Worm (Caenorhabditis elegans) whole organism, L1 larva: ENCODE data around the gene Y38H8A.4.

Experiments used
- C16A3.4 ChIP-seq: fragments of 150-350 bp; optimal IDR thresholded peaks from 2 replicates; lab custom pipeline; 2014; ENCODE audit warnings: missing biosample characterization, missing genetic modification characterization
- F16B12.6 ChIP-seq: fragments of 150-350 bp; optimal IDR thresholded peaks from 2 replicates; lab custom pipeline; 2014; ENCODE audit warnings: missing biosample characterization, missing genetic modification characterization
- aly-2 ChIP-seq: fragments of 150-350 bp; optimal IDR thresholded peaks from 2 replicates; lab custom pipeline; 2014; ENCODE audit warnings: missing biosample characterization, missing genetic modification characterization
- ceh-82 ChIP-seq, 3 experiments: fragments of 150-350 bp in 1 of 3; sonication (generic microtip) in 2 of 3; optimal IDR thresholded peaks; 2 replicates each; lab custom pipeline; 2014 to 2017; ENCODE audit warnings: missing biosample characterization in 3 of 3, missing genetic modification characterization in 3 of 3
- ceh-90 ChIP-seq: sonication (generic microtip); optimal IDR thresholded peaks from 2 replicates; lab custom pipeline; 2016; ENCODE audit warnings: missing genetic modification characterization, missing compliant biosample characterization
- dpl-1 ChIP-seq, 3 experiments: fragments of 150-350 bp in 2 of 3; sonication (generic microtip) in 1 of 3; optimal IDR thresholded peaks; 2 replicates each; lab custom pipeline; 2014 to 2017; ENCODE audit warnings: missing biosample characterization in 3 of 3, missing genetic modification characterization in 3 of 3, missing genetic modification reagents in 3 of 3
- elt-2 ChIP-seq: sonication (generic microtip); optimal IDR thresholded peaks from 2 replicates; lab custom pipeline; 2016; ENCODE audit warnings: missing genetic modification characterization, mild to moderate bottlenecking, inconsistent platforms, missing compliant biosample characterization, missing genetic modification reagents
- ets-5 ChIP-seq: fragments of 200-800 bp; sonication (Bioruptor generic); IDR thresholded peaks from 2 replicates; pipeline ENCODE4 v1.3.6; 2022; ENCODE audit warnings: missing genetic modification characterization, missing compliant biosample characterization
- grh-1 ChIP-seq: fragments of 200-800 bp; sonication (Bioruptor generic); IDR thresholded peaks from 2 replicates; pipeline ENCODE4 v1.3.6; 2022; ENCODE audit warnings: missing genetic modification reagents, missing genetic modification characterization, missing compliant biosample characterization
- lin-14 ChIP-seq: fragments of 200-800 bp; sonication (Bioruptor generic); optimal IDR thresholded peaks from 2 replicates; lab custom pipeline; 2018; ENCODE audit warnings: mild to moderate bottlenecking, missing genetic modification characterization, moderate library complexity, missing compliant biosample characterization
- lin-39 ChIP-seq: fragments of 150-350 bp; optimal IDR thresholded peaks from 2 replicates; lab custom pipeline; 2014; ENCODE audit warnings: missing biosample characterization, missing genetic modification reagents, missing genetic modification characterization
- mdl-1 ChIP-seq, 2 experiments: fragments of 150-350 bp; optimal IDR thresholded peaks; 2 replicates each; lab custom pipeline; 2014 to 2017; ENCODE audit warnings: missing biosample characterization in 2 of 2, missing genetic modification characterization in 2 of 2, inconsistent platforms in 1 of 2
- nhr-20 ChIP-seq: sonication (generic microtip); optimal IDR thresholded peaks from 2 replicates; lab custom pipeline; 2016; ENCODE audit warnings: mild to moderate bottlenecking, missing genetic modification characterization, missing compliant biosample characterization
- nhr-76 ChIP-seq: sonication (generic microtip); optimal IDR thresholded peaks from 2 replicates; lab custom pipeline; 2017; ENCODE audit warnings: missing biosample characterization, missing genetic modification characterization
- zip-4 ChIP-seq: fragments of 200-800 bp; sonication (Bioruptor generic); optimal IDR thresholded peaks from 2 replicates; lab custom pipeline; 2018; ENCODE audit warnings: mild to moderate bottlenecking, missing genetic modification characterization, moderate library complexity, missing compliant biosample characterization
- ztf-11 ChIP-seq, 2 experiments: sonication (generic microtip); optimal IDR thresholded peaks; 2 replicates each; lab custom pipeline; 2016 to 2017; ENCODE audit warnings: missing genetic modification characterization in 2 of 2, missing biosample characterization in 1 of 2, missing compliant biosample characterization in 1 of 2

Y38H8A.4 gene

ce11 chrIV:13429240-13429639, 42.9 kb downstream of the Y38H8A.4 start, which contains the start of gene K09B11.4:
Gene K09B11.4, plus strand, starts transcription at chrIV:13429540.
- TF ChIP-seq lin-39 (tag; lab: Kevin White, UChicago) (no peak), nhr-20 (tag; lab: Kevin White, UChicago) (no peak), mdl-1 (tag; optimal IDR thresholded peaks at IDR 0.05; lab: Kevin White, UChicago) (no peak), ztf-11 (tag; optimal IDR thresholded peaks at IDR 0.05; lab: Kevin White, UChicago) (no peak), grh-1 (no peak), C16A3.4 (no peak), ceh-90 (no peak), ets-5 (GFP tag; lab: Robert Waterston, UW) (no peak), lin-14 (GFP tag; lab: Kevin White, UChicago) (no peak), ceh-82 (tag; optimal IDR thresholded peaks at IDR 0.05; lab: Kevin White, UChicago) (no peak), elt-2 (tag; lab: Kevin White, UChicago) (no peak)

DNA sequence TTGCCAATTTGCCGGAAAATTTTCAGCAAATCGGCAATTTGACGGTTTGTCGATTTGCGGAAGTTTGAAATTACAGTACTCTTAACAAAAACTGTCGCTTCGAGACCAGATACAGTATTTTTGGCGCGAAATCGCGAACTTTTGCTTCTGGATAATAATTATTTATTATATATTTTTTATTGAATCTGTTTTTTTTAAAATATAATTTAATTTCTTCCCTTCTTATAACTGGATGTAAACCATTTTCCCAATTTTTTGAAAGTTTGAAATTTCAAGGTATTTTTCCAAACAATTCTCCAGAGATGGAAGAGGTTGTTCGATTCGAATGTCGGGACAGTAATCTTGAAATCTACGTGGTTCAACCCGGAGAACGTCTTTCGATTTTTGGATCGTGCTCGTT, 50.0 kb downstream of the Y38H8A.4 start, which contains the start of gene nol-9:
TSS of gene nol-9 (plus strand) at position 301 of the 400 bp plus-strand sequence.
- no peak for TF ChIP-seq aly-2 (tag; lab: Kevin White, UChicago)
- TF ChIP-seq dpl-1 (GFP tag; optimal IDR thresholded peaks at IDR 0.05; lab: Kevin White, UChicago) = no peak
- no peak for TF ChIP-seq F16B12.6 (tag; lab: Kevin White, UChicago)
- no peak for TF ChIP-seq nhr-76 (tag; lab: Kevin White, UChicago)
- no peak for TF ChIP-seq zip-4
